Fruit fly (Drosophila melanogaster): ENCODE measurements around the gene Rab3-GAP.

DNA sequence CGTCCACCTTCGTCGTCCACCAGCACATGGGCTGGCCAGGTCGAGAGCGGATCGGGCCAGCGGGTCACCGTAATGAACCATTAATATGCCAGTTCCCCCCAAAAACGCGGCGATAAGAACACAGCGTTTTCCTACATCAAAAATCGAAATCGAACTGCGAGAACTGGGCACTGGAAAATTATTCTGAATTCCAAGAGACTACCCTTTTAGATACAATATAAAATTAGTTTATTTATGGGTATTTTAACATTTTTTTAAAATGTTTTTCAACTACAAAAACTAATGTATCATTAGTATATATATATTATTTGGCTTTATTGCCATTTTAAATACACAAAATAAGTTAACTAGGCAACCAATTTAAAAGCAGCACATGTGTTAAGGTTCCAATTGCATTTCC lies 15.7 kb upstream of the Rab3-GAP start:
- TF ChIP-seq Hr39 (GFP tag; optimal IDR thresholded peaks at IDR 0.05) (no peak), topi (GFP tag; optimal IDR thresholded peaks at IDR 0.05) (no peak), Ets21C (GFP tag; optimal IDR thresholded peaks at IDR 0.05) (no peak), CG4318 (GFP tag; optimal IDR thresholded peaks at IDR 0.05) (no peak), cyc (GFP tag; optimal IDR thresholded peaks at IDR 0.05) (no peak), vri (GFP tag; optimal IDR thresholded peaks at IDR 0.05) (no peak), Blimp-1 (GFP tag; optimal IDR thresholded peaks at IDR 0.05) (no peak), fkh (GFP tag; optimal IDR thresholded peaks at IDR 0.05) (no peak), eg (GFP tag; IDR thresholded peaks at IDR 0.05) (no peak), CG32006 (GFP tag; optimal IDR thresholded peaks at IDR 0.05) (no peak)

All from whole organism, prepupa.